Worm (Caenorhabditis elegans): ENCODE results near the gene aak-1.

DNA sequence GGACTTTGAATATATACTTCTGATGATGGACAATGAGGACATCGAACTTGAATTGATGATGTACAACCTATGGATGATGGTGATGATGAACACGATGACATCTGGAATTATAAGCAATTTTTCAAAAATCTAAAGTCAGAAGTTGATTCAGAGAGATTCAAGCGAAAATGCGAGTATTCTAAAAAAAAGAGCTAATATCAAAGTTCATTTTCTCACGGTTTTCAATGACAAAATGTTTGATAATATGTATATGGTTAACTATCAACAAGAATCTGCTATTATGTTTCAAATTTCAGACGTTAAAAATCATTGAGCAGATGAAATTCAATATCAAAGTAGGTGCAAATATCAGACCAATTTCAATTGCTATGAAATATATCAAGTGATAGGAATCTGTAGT is 19.0 kb upstream of the aak-1 start, which contains the start of gene K02D10.4:
- TF ChIP-seq W03F9.2 (tag; optimal IDR thresholded peaks at IDR 0.05) (no peak), him-1 (tag; optimal IDR thresholded peaks at IDR 0.05) (no peak), dao-5 (tag; optimal IDR thresholded peaks at IDR 0.05) (no peak)
